Fruit fly (Drosophila melanogaster) whole organism, wandering third instar larva: Measurements from ENCODE around the gene CG10700.
A peak's percentile ranks its signal among the peaks of the same experiment; 100 is the strongest.

Experiments used
- Abd-B ChIP-seq: fragments of >200 bp; optimal IDR thresholded peaks from 2 replicates; lab custom pipeline; 2017; ENCODE audit warnings: missing biosample characterization, missing genetic modification characterization
- CG32264 ChIP-seq: fragments of 200-800 bp; sonication (Bioruptor generic); optimal IDR thresholded peaks from 2 replicates; lab custom pipeline; 2016; ENCODE audit warnings: missing biosample characterization, missing genetic modification characterization
- CG9705 ChIP-seq: fragments of 200-800 bp; sonication (Bioruptor generic); optimal IDR thresholded peaks from 2 replicates; lab custom pipeline; 2018; ENCODE audit warnings: missing biosample characterization, mild to moderate bottlenecking, missing genetic modification characterization
- CrebA ChIP-seq: fragments of 200-800 bp; sonication (Bioruptor generic); optimal IDR thresholded peaks from 2 replicates; lab custom pipeline; 2016; ENCODE audit warnings: missing biosample characterization, mild to moderate bottlenecking, missing genetic modification characterization, borderline replicate concordance
- Dif ChIP-seq: fragments of 200-275, 200-300 bp; sonication (Bioruptor generic); optimal IDR thresholded peaks from 2 replicates; lab custom pipeline; 2018; ENCODE audit warnings: missing biosample characterization, missing genetic modification characterization; ENCODE audit not compliant: partially characterized antibody
- GATAd ChIP-seq: sonication (Bioruptor generic); optimal IDR thresholded peaks from 2 replicates; lab custom pipeline; 2016; ENCODE audit warnings: missing biosample characterization, missing genetic modification characterization
- HLH106 ChIP-seq: fragments of 200-800 bp; optimal IDR thresholded peaks from 3 replicates; lab custom pipeline; 2019; ENCODE audit warnings: missing biosample characterization, mild to moderate bottlenecking, missing genetic modification characterization, moderate library complexity
- Hnf4 ChIP-seq: fragments of 200-800 bp; sonication (Bioruptor generic); optimal IDR thresholded peaks from 2 replicates; lab custom pipeline; 2016; ENCODE audit warnings: missing biosample characterization, mild to moderate bottlenecking, missing genetic modification characterization
- Hr78 ChIP-seq: fragments of >200 bp; optimal IDR thresholded peaks from 2 replicates; lab custom pipeline; 2017; ENCODE audit warnings: missing biosample characterization, missing genetic modification characterization
- Hr83 ChIP-seq: fragments of 200-300 bp; sonication (Bioruptor generic); optimal IDR thresholded peaks from 2 replicates; lab custom pipeline; 2016; ENCODE audit warnings: missing biosample characterization, mild to moderate bottlenecking, missing genetic modification characterization, moderate library complexity; ENCODE audit not compliant: poor library complexity, severe bottlenecking
- Jra ChIP-seq: sonication (Bioruptor generic); optimal IDR thresholded peaks from 2 replicates; lab custom pipeline; 2016; ENCODE audit warnings: missing biosample characterization, missing genetic modification characterization
- Mio ChIP-seq: sonication (Bioruptor generic); optimal IDR thresholded peaks from 2 replicates; lab custom pipeline; 2016; ENCODE audit warnings: missing biosample characterization, missing genetic modification characterization
- Myc ChIP-seq: fragments of >200 bp; optimal IDR thresholded peaks from 2 replicates; lab custom pipeline; 2017
- N ChIP-seq: fragments of >200 bp; optimal IDR thresholded peaks from 2 replicates; lab custom pipeline; 2018; ENCODE audit warnings: missing biosample characterization, missing external identifiers, missing genetic modification characterization
- Rel ChIP-seq, 2 experiments: fragments of 200-800 bp; sonication (Bioruptor generic) in 1 of 2; optimal IDR thresholded peaks; 2 replicates in 1 of 2; 3 replicates in 1 of 2; lab custom pipeline; 2016 to 2019; ENCODE audit warnings: mild to moderate bottlenecking in 2 of 2, missing biosample characterization in 2 of 2, missing genetic modification characterization in 2 of 2, moderate library complexity in 1 of 2
- Sp1 ChIP-seq: fragments of 200-800 bp; sonication (Bioruptor generic); optimal IDR thresholded peaks from 3 replicates; lab custom pipeline; 2019; ENCODE audit warnings: missing biosample characterization, mild to moderate bottlenecking, missing genetic modification characterization, moderate library complexity
- Vsx2 ChIP-seq: fragments of 200-300, 225-300 bp; sonication (Bioruptor generic); optimal IDR thresholded peaks from 2 replicates; lab custom pipeline; 2018; ENCODE audit warnings: missing biosample characterization, missing genetic modification characterization; ENCODE audit not compliant: partially characterized antibody
- br ChIP-seq: fragments of 200-800 bp; sonication (Bioruptor generic); optimal IDR thresholded peaks from 2 replicates; lab custom pipeline; 2016; ENCODE audit warnings: missing biosample characterization, missing genetic modification characterization
- brk ChIP-seq: fragments of 200-800 bp; sonication (Bioruptor generic); optimal IDR thresholded peaks from 2 replicates; lab custom pipeline; 2016; ENCODE audit warnings: missing biosample characterization, mild to moderate bottlenecking, missing genetic modification characterization
- dl ChIP-seq, 2 experiments: fragments of 175-275, 200-275 bp in 1 of 2; fragments of 200-275 bp in 1 of 2; sonication (Bioruptor generic); optimal IDR thresholded peaks; lab custom pipeline; 2018; ENCODE audit warnings: mild to moderate bottlenecking in 2 of 2, missing biosample characterization in 2 of 2, missing genetic modification characterization in 2 of 2, moderate library complexity in 2 of 2; ENCODE audit not compliant: partially characterized antibody in 2 of 2, insufficient read depth in 1 of 2
- foxo ChIP-seq, 2 experiments: fragments of 200-800 bp; sonication (Bioruptor generic); optimal IDR thresholded peaks; 2 replicates in 1 of 2; 3 replicates in 1 of 2; lab custom pipeline; 2016 to 2017; ENCODE audit warnings: missing biosample characterization in 2 of 2, missing genetic modification characterization in 2 of 2
- h ChIP-seq: fragments of 200-800 bp; sonication (Bioruptor generic); optimal IDR thresholded peaks from 3 replicates; lab custom pipeline; 2016; ENCODE audit warnings: missing biosample characterization, mild to moderate bottlenecking, missing genetic modification characterization
- jim ChIP-seq: fragments of 175-275, 200-325 bp; sonication (Bioruptor generic); optimal IDR thresholded peaks from 2 replicates; lab custom pipeline; 2016; ENCODE audit warnings: missing biosample characterization, mild to moderate bottlenecking, missing genetic modification characterization
- lola ChIP-seq: fragments of >200 bp; optimal IDR thresholded peaks from 2 replicates; lab custom pipeline; 2017; ENCODE audit warnings: missing biosample characterization, missing genetic modification characterization
- pan ChIP-seq: fragments of >200 bp; optimal IDR thresholded peaks from 2 replicates; lab custom pipeline; 2017
- rgr ChIP-seq: fragments of 200-800 bp; sonication (Bioruptor generic); optimal IDR thresholded peaks from 3 replicates; lab custom pipeline; 2016; ENCODE audit warnings: missing biosample characterization, mild to moderate bottlenecking, missing genetic modification characterization
- sage ChIP-seq: fragments of 200-800 bp; sonication (Bioruptor generic); optimal IDR thresholded peaks from 2 replicates; lab custom pipeline; 2016; ENCODE audit warnings: missing biosample characterization, mild to moderate bottlenecking, missing genetic modification characterization
- tai ChIP-seq: sonication (Bioruptor generic); optimal IDR thresholded peaks from 2 replicates; lab custom pipeline; 2016; ENCODE audit warnings: missing biosample characterization, missing genetic modification characterization
- usp ChIP-seq: fragments of >200 bp; optimal IDR thresholded peaks from 2 replicates; lab custom pipeline; 2017; ENCODE audit warnings: missing biosample characterization, missing genetic modification characterization
- woc ChIP-seq: sonication (Bioruptor generic); optimal IDR thresholded peaks from 2 replicates; lab custom pipeline; 2016; ENCODE audit warnings: missing biosample characterization, mild to moderate bottlenecking, missing genetic modification characterization

The CG10700 gene

DNA sequence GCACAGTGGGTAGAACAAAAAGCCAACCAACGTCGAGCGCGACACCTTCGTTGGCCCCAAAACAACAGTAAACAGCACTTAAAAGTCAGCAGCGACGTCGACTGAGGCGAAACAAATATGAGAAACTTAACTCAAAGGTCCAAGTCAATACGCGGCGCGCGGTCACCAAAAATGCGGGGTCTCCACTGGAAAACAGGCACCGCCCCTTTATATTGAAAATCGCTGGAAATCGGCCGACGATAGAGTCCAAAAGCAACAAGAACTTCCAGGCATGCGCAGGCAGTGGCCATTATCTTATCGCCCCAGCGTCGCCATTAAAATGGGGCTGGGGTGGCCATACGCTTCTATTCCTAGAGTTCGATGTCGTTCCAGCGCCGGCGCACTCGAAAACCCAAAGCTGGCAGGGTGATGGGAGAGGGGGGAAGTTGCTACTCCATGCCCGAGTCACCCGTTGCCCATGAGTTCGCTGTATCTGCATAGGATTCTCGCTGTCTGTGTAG is 29.6 kb upstream of the CG10700 start, which contains the start of gene Lim3:
TSS of gene Lim3 (minus strand) at position 51 of the 500 bp plus-strand sequence.
- TF ChIP-seq Mio (GFP tag; lab: Kevin White, UChicago) (no peak), h (GFP tag; lab: Kevin White, UChicago) (peak; percentile 3), Dif (GFP tag; lab: Kevin White, UChicago) (peak; percentile 75), Vsx2 (GFP tag; lab: Kevin White, UChicago) (peak; percentile 84), brk (no peak), pan (lab: Kevin White, UChicago) (no peak), N (GFP tag; lab: Kevin White, UChicago) (no peak), Abd-B (GFP tag; lab: Kevin White, UChicago) (no peak)
- TF ChIP-seq, all 38 proteins: peak for 3

DNA sequence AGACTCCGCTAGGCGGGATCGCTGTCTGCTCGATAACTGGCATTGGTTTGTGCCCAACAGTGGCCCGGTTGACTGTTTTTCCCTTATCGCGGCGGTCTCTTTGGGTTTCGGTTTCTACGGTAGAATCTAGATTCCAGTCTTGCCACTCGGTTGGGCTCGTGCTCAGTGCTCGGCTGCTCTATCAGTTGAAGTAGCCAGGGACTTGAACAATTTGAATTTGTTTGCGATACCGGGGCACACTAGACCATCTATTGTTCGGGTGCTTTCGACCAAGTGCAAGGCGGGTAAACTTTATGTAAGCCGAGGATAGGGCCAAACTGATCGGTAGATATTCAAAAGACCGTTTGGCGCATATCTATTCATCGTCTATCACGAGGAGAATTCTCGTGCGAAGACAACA is 27.4 kb upstream of the CG10700 start:
- no peak for TF ChIP-seq Jra (GFP tag; lab: Kevin White, UChicago)
- TF ChIP-seq br (GFP tag; lab: Kevin White, UChicago): no peak
- TF ChIP-seq lola (GFP tag; lab: Kevin White, UChicago): no peak
- no peak for TF ChIP-seq HLH106 (tag; lab: Kevin White, UChicago)
- no peak for TF ChIP-seq Hr83 (GFP tag; lab: Kevin White, UChicago)
- no peak for TF ChIP-seq tai (GFP tag; lab: Kevin White, UChicago)
- no peak for TF ChIP-seq Sp1 (GFP tag; lab: Kevin White, UChicago)
- no peak for TF ChIP-seq CG32264 (GFP tag; lab: Kevin White, UChicago)
- TF ChIP-seq Hr78 (GFP tag; lab: Kevin White, UChicago): no peak
- no peak for TF ChIP-seq Hnf4 (GFP tag; lab: Kevin White, UChicago)
- no peak for TF ChIP-seq woc (GFP tag; lab: Kevin White, UChicago)
- no peak for TF ChIP-seq Abd-B (GFP tag; lab: Kevin White, UChicago)
- TF ChIP-seq usp: no peak
- TF ChIP-seq Vsx2 (GFP tag; lab: Kevin White, UChicago): no peak

DNA sequence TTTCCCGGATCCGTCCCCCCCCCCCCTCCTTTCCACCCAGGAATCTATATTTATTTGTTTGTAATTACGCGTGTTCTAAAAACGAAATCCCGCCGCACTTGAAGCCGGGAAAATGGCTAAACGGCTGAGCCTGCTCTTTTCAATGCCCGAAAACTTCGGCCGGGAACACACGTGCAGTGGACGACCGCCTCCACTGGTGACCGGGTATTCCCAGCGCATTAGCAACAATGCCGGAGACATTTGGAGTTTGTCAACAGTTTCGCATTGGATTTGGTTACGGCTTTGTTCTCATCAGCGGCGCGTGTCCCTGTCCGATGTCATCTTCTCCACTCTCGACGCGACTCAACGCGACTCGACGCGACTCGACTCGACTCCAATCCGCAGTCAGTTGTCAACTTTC is 25.6 kb upstream of the CG10700 start:
- TF ChIP-seq foxo (GFP tag; optimal IDR thresholded peaks at IDR 0.05; lab: Kevin White, UChicago) (no peak), GATAd (GFP tag; lab: Kevin White, UChicago) (no peak), Hr83 (GFP tag; lab: Kevin White, UChicago) (no peak), Hr78 (GFP tag; lab: Kevin White, UChicago) (no peak), N (GFP tag; lab: Kevin White, UChicago) (no peak), jim (GFP tag; lab: Kevin White, UChicago) (no peak), rgr (GFP tag; lab: Kevin White, UChicago) (no peak), tai (GFP tag; lab: Kevin White, UChicago) (no peak), CrebA (GFP tag; lab: Kevin White, UChicago) (no peak), br (GFP tag; lab: Kevin White, UChicago) (no peak), Rel (GFP tag; optimal IDR thresholded peaks at IDR 0.05; lab: Kevin White, UChicago) (no peak), Rel (tag; optimal IDR thresholded peaks at IDR 0.05; lab: Kevin White, UChicago) (no peak), usp (no peak), CG9705 (GFP tag; lab: Kevin White, UChicago) (no peak), brk (no peak), Dif (GFP tag; lab: Kevin White, UChicago) (no peak)

DNA sequence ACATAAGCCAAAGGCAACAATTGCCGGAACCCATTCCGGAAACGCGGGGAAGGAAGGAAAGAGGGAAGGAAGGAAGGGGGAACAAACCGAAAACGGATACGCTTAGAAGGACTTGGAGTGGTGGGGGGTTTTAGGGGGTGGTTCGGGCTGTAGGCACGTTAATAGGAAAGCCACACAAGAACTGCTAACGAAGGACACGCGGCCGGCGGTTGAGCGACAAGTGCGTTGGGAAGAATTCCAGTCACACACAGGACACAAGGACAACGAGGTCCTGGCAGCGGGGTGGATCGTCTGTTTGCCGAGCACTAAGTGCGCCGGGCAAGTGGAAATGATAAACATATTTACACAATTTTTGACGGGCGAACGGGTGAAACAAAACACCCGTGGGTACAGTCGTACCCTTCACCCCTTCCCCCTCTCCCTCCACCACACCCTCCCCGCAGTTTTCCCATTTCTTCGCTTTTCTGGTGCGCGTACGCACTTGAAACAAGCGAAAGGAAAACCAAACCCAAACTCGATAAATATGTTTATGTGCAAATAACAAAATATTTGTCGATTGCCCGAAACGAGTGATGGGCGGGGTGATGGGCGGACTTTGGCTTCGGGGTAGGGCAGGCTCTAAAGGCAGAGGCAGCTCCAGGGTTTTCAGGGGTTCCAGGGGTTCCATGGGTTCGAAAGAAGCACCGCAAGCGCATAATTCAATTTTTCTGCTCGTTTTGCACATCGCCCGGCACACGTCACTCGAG is 24.5 kb upstream of the CG10700 start:
- TF ChIP-seq brk (no peak), HLH106 (tag; lab: Kevin White, UChicago) (no peak), Myc (lab: Kevin White, UChicago) (no peak), dl (GFP tag; optimal IDR thresholded peaks at IDR 0.05; lab: Kevin White, UChicago; ENCODE audit: insufficient read depth in 1 of 2, partially characterized antibody in 2 of 2) (no peak), sage (GFP tag; lab: Kevin White, UChicago) (no peak)
